Fruit fly (Drosophila melanogaster): ENCODE results near the gene CG11999.

CG11999 gene

dm6 chr3R:5322182-5322609 is 32.4 kb downstream of the CG11999 start:
- TF ChIP-seq bab1 (GFP tag; optimal IDR thresholded peaks at IDR 0.05) (peak; percentile 5), pad (GFP tag; optimal IDR thresholded peaks at IDR 0.05) (peak; percentile 98), CG12768 (GFP tag; optimal IDR thresholded peaks at IDR 0.05) (no peak), tj (GFP tag; optimal IDR thresholded peaks at IDR 0.05) (peak; percentile 90), CG7101 (tag; optimal IDR thresholded peaks at IDR 0.05) (no peak)

dm6 chr3R:5320672-5321071 is 33.9 kb downstream of the CG11999 start:
- TF ChIP-seq ovo (GFP tag; optimal IDR thresholded peaks at IDR 0.05) (no peak), CG33017 (tag; optimal IDR thresholded peaks at IDR 0.05) (no peak), CG1620 (GFP tag; optimal IDR thresholded peaks at IDR 0.05) (no peak), pad (GFP tag; optimal IDR thresholded peaks at IDR 0.05) (no peak)

- TF ChIP-seq ovo (GFP tag; optimal IDR thresholded peaks at IDR 0.05) (peak; percentile 24), tj (GFP tag; optimal IDR thresholded peaks at IDR 0.05) (no peak)
Measured at dm6 chr3R:5319059-5319785, 35.3 kb downstream of the CG11999 start.

dm6 chr3R:5317654-5318129 is 36.9 kb downstream of the CG11999 start:
- TF ChIP-seq Mnt (GFP tag; optimal IDR thresholded peaks at IDR 0.05) = no peak
- no peak for TF ChIP-seq CG7045 (GFP tag; optimal IDR thresholded peaks at IDR 0.05)
- no peak for TF ChIP-seq CG7101 (tag; optimal IDR thresholded peaks at IDR 0.05)
- no peak for TF ChIP-seq Clk (GFP tag; optimal IDR thresholded peaks at IDR 0.05)
- TF ChIP-seq bab1 (GFP tag; optimal IDR thresholded peaks at IDR 0.05) = no peak
- TF ChIP-seq CG11617 (GFP tag; optimal IDR thresholded peaks at IDR 0.05) = no peak
- TF ChIP-seq toe (GFP tag; optimal IDR thresholded peaks at IDR 0.05) = no peak
- TF ChIP-seq Hr96 (GFP tag; optimal IDR thresholded peaks at IDR 0.05) = no peak
- no peak for TF ChIP-seq CG14711 (tag; optimal IDR thresholded peaks at IDR 0.05)

dm6 chr3R:5316790-5317189 is 37.8 kb downstream of the CG11999 start:
- TF ChIP-seq Clk (GFP tag; optimal IDR thresholded peaks at IDR 0.05) (no peak), cnc (optimal IDR thresholded peaks at IDR 0.05) (no peak), Hr96 (GFP tag; optimal IDR thresholded peaks at IDR 0.05) (no peak), Mnt (GFP tag; optimal IDR thresholded peaks at IDR 0.05) (no peak), Crg-1 (GFP tag; optimal IDR thresholded peaks at IDR 0.05) (no peak), CG11617 (GFP tag; optimal IDR thresholded peaks at IDR 0.05) (no peak), CG1620 (GFP tag; optimal IDR thresholded peaks at IDR 0.05) (no peak), CG7101 (tag; optimal IDR thresholded peaks at IDR 0.05) (no peak)

- TF ChIP-seq ovo (GFP tag; optimal IDR thresholded peaks at IDR 0.05) (no peak), CG11617 (GFP tag; optimal IDR thresholded peaks at IDR 0.05) (no peak), Crg-1 (GFP tag; optimal IDR thresholded peaks at IDR 0.05) (no peak), cnc (optimal IDR thresholded peaks at IDR 0.05) (no peak), CG7045 (GFP tag; optimal IDR thresholded peaks at IDR 0.05) (no peak), bab1 (GFP tag; optimal IDR thresholded peaks at IDR 0.05) (no peak), CG14711 (tag; optimal IDR thresholded peaks at IDR 0.05) (no peak), pad (GFP tag; optimal IDR thresholded peaks at IDR 0.05) (no peak), CG5204 (GFP tag; optimal IDR thresholded peaks at IDR 0.05) (no peak), CG33017 (tag; optimal IDR thresholded peaks at IDR 0.05) (no peak)
Measured at dm6 chr3R:5315871-5316270, 38.7 kb downstream of the CG11999 start.

dm6 chr3R:5315050-5315643 is 39.4 kb downstream of the CG11999 start:
- TF ChIP-seq CG7101 (tag; optimal IDR thresholded peaks at IDR 0.05) (no peak), Crg-1 (GFP tag; optimal IDR thresholded peaks at IDR 0.05) (no peak), cnc (optimal IDR thresholded peaks at IDR 0.05) (no peak), CG7045 (GFP tag; optimal IDR thresholded peaks at IDR 0.05) (no peak), CG1620 (GFP tag; optimal IDR thresholded peaks at IDR 0.05) (no peak), cic (GFP tag; optimal IDR thresholded peaks at IDR 0.05) (no peak), Mnt (GFP tag; optimal IDR thresholded peaks at IDR 0.05) (no peak), CG12768 (GFP tag; optimal IDR thresholded peaks at IDR 0.05) (peak; percentile 51), kay (GFP tag; ENCODE audit: borderline replicate concordance) (peak; percentile 62)

dm6 chr3R:5310250-5310649 is 44.3 kb downstream of the CG11999 start:
- TF ChIP-seq kay (GFP tag; ENCODE audit: borderline replicate concordance) (peak; percentile 73), CG12768 (GFP tag; optimal IDR thresholded peaks at IDR 0.05) (no peak), toe (GFP tag; optimal IDR thresholded peaks at IDR 0.05) (no peak)

All from whole organism, adult.